Worm (Caenorhabditis elegans) whole organism, L1 larva: ENCODE measurements around the gene Y43F8C.16.

Experiments
- efl-3 ChIP-seq: fragments of 200-800 bp; sonication (Bioruptor generic); optimal IDR thresholded peaks from 2 replicates; lab custom pipeline; 2018; ENCODE audit warnings: mild to moderate bottlenecking, missing genetic modification characterization, missing compliant biosample characterization
- ets-5 ChIP-seq: fragments of 200-800 bp; sonication (Bioruptor generic); IDR thresholded peaks from 2 replicates; pipeline ENCODE4 v1.3.6; 2022; ENCODE audit warnings: missing genetic modification characterization, missing compliant biosample characterization
- jun-1 ChIP-seq: fragments of 150-350 bp; optimal IDR thresholded peaks from 2 replicates; lab custom pipeline; 2014; ENCODE audit warnings: missing biosample characterization, missing genetic modification reagents, missing genetic modification characterization
- mep-1 ChIP-seq: fragments of 150-350 bp; optimal IDR thresholded peaks from 2 replicates; lab custom pipeline; 2014; ENCODE audit warnings: missing biosample characterization, missing genetic modification characterization
- nhr-11 ChIP-seq: fragments of 150-350 bp; optimal IDR thresholded peaks from 2 replicates; lab custom pipeline; 2014; ENCODE audit warnings: missing biosample characterization, missing genetic modification characterization
- nhr-237 ChIP-seq: fragments of 150-350 bp; optimal IDR thresholded peaks from 2 replicates; lab custom pipeline; 2014; ENCODE audit warnings: missing biosample characterization, missing genetic modification characterization
- skn-1 ChIP-seq: fragments of 150-350 bp; optimal IDR thresholded peaks from 2 replicates; lab custom pipeline; 2014; ENCODE audit warnings: missing biosample characterization, missing genetic modification characterization
- unc-62 ChIP-seq: fragments of 150-350 bp; optimal IDR thresholded peaks from 2 replicates; lab custom pipeline; 2014; ENCODE audit warnings: missing biosample characterization, missing genetic modification reagents, missing genetic modification characterization

DNA sequence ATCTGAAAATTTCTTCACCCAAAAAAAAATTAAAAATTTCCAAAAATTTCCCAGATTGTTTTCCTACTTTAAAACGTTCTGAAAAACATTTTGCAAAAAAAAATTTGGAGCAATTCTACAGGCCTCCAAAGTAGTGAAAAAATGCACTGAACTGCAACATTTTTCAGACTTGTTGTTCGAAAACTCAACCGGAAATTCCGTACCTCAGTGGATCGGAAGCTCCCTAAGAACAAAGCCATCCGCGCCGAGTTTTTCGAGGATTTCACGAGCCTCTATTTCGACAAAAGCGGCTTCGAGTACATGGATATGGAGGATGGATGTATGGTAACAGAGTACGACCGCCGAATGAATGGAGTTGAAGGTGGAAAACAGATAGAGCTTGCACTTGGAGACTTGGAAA is 22.8 kb upstream of the Y43F8C.16 start, which contains the start of gene fbxa-131:
- TF ChIP-seq skn-1: no peak
- TF ChIP-seq mep-1 (tag; lab: Kevin White, UChicago): no peak
- TF ChIP-seq unc-62: no peak
- TF ChIP-seq efl-3 (GFP tag; lab: Kevin White, UChicago): no peak
- no peak for TF ChIP-seq jun-1 (tag; lab: Kevin White, UChicago)
- no peak for TF ChIP-seq nhr-11 (tag; lab: Kevin White, UChicago)
- no peak for TF ChIP-seq ets-5 (GFP tag; lab: Robert Waterston, UW)
- TF ChIP-seq nhr-237: no peak
